Worm (Caenorhabditis elegans) whole organism, L1 larva: ENCODE measurements around the gene K08H2.4.

Experiments used
- C16A3.4 ChIP-seq: fragments of 150-350 bp; optimal IDR thresholded peaks from 2 replicates; lab custom pipeline; 2014; ENCODE audit warnings: missing biosample characterization, missing genetic modification characterization
- F16B12.6 ChIP-seq: fragments of 150-350 bp; optimal IDR thresholded peaks from 2 replicates; lab custom pipeline; 2014; ENCODE audit warnings: missing biosample characterization, missing genetic modification characterization
- alr-1 ChIP-seq: fragments of 200-800 bp; sonication (Bioruptor generic); optimal IDR thresholded peaks from 2 replicates; lab custom pipeline; 2018; ENCODE audit warnings: borderline replicate concordance, mild to moderate bottlenecking, missing genetic modification characterization, missing compliant biosample characterization
- aly-2 ChIP-seq: fragments of 150-350 bp; optimal IDR thresholded peaks from 2 replicates; lab custom pipeline; 2014; ENCODE audit warnings: missing biosample characterization, missing genetic modification characterization
- ama-1 ChIP-seq: fragments of 150-350 bp; optimal IDR thresholded peaks from 2 replicates; lab custom pipeline; 2014
- blmp-1 ChIP-seq: fragments of 150-350 bp; optimal IDR thresholded peaks from 2 replicates; lab custom pipeline; 2014; ENCODE audit warnings: missing biosample characterization, missing genetic modification characterization
- ceh-82 ChIP-seq, 3 experiments: fragments of 150-350 bp in 1 of 3; sonication (generic microtip) in 2 of 3; optimal IDR thresholded peaks; 2 replicates each; lab custom pipeline; 2014 to 2017; ENCODE audit warnings: missing biosample characterization in 3 of 3, missing genetic modification characterization in 3 of 3
- ceh-88 ChIP-seq: fragments of 200-800 bp; sonication (Bioruptor generic); IDR thresholded peaks from 2 replicates; pipeline ENCODE4 v1.3.6; 2022; ENCODE audit warnings: missing genetic modification characterization, missing compliant biosample characterization
- ceh-90 ChIP-seq: sonication (generic microtip); optimal IDR thresholded peaks from 2 replicates; lab custom pipeline; 2016; ENCODE audit warnings: missing genetic modification characterization, missing compliant biosample characterization
- efl-3 ChIP-seq: fragments of 200-800 bp; sonication (Bioruptor generic); optimal IDR thresholded peaks from 2 replicates; lab custom pipeline; 2018; ENCODE audit warnings: mild to moderate bottlenecking, missing genetic modification characterization, missing compliant biosample characterization
- elt-3 ChIP-seq, 6 experiments: fragments of 150-350 bp in 1 of 6; sonication (generic microtip); optimal IDR thresholded peaks; 2 replicates each; lab custom pipeline; 2017 to 2018; ENCODE audit warnings: missing biosample characterization in 6 of 6, missing genetic modification characterization in 6 of 6, inconsistent platforms in 1 of 6
- ets-5 ChIP-seq: fragments of 200-800 bp; sonication (Bioruptor generic); IDR thresholded peaks from 2 replicates; pipeline ENCODE4 v1.3.6; 2022; ENCODE audit warnings: missing genetic modification characterization, missing compliant biosample characterization
- fkh-4 ChIP-seq: sonication (generic microtip); optimal IDR thresholded peaks from 2 replicates; lab custom pipeline; 2016; ENCODE audit warnings: missing compliant biosample characterization, missing genetic modification characterization, borderline replicate concordance
- fkh-8 ChIP-seq: sonication (generic microtip); optimal IDR thresholded peaks from 2 replicates; lab custom pipeline; 2016; ENCODE audit warnings: mild to moderate bottlenecking, missing genetic modification characterization, missing compliant biosample characterization
- hlh-17 ChIP-seq: fragments of 200-800 bp; sonication (Bioruptor generic); optimal IDR thresholded peaks from 2 replicates; lab custom pipeline; 2018; ENCODE audit warnings: missing genetic modification characterization, mild to moderate bottlenecking, missing compliant biosample characterization, moderate library complexity, borderline replicate concordance
- irx-1 ChIP-seq: sonication (generic microtip); optimal IDR thresholded peaks from 2 replicates; lab custom pipeline; 2016; ENCODE audit warnings: missing genetic modification characterization, missing compliant biosample characterization
- isw-1 ChIP-seq: fragments of 200-800 bp; sonication (Bioruptor generic); IDR thresholded peaks from 2 replicates; pipeline ENCODE4 v1.3.6; 2022; ENCODE audit warnings: missing genetic modification characterization, missing compliant biosample characterization
- lin-13 ChIP-seq: fragments of 150-350 bp; optimal IDR thresholded peaks from 2 replicates; lab custom pipeline; 2014; ENCODE audit warnings: missing biosample characterization, missing genetic modification reagents, missing genetic modification characterization
- lin-14 ChIP-seq: fragments of 200-800 bp; sonication (Bioruptor generic); optimal IDR thresholded peaks from 2 replicates; lab custom pipeline; 2018; ENCODE audit warnings: mild to moderate bottlenecking, missing genetic modification characterization, moderate library complexity, missing compliant biosample characterization
- lin-15B ChIP-seq: fragments of 150-350 bp; sonication (generic microtip); optimal IDR thresholded peaks from 3 replicates; lab custom pipeline; 2014; ENCODE audit warnings: missing biosample characterization, missing genetic modification characterization
- lin-35 ChIP-seq, 2 experiments: fragments of 150-350 bp; optimal IDR thresholded peaks; 2 replicates each; lab custom pipeline; 2014; ENCODE audit warnings: missing biosample characterization in 2 of 2, missing genetic modification characterization in 2 of 2, missing genetic modification reagents in 2 of 2
- lin-39 ChIP-seq: fragments of 150-350 bp; optimal IDR thresholded peaks from 2 replicates; lab custom pipeline; 2014; ENCODE audit warnings: missing biosample characterization, missing genetic modification reagents, missing genetic modification characterization
- lir-3 ChIP-seq: sonication (generic microtip); optimal IDR thresholded peaks from 2 replicates; lab custom pipeline; 2016; ENCODE audit warnings: mild to moderate bottlenecking, missing genetic modification characterization, moderate library complexity, missing compliant biosample characterization; ENCODE audit not compliant: poor library complexity
- lsy-2 ChIP-seq, 2 experiments: fragments of 150-350 bp; optimal IDR thresholded peaks; 2 replicates each; lab custom pipeline; 2014; ENCODE audit warnings: missing biosample characterization in 2 of 2, missing genetic modification characterization in 2 of 2
- mab-9 ChIP-seq: fragments of 200-800 bp; sonication (Bioruptor generic); IDR thresholded peaks from 2 replicates; pipeline ENCODE4 v1.3.6; 2022; ENCODE audit warnings: missing genetic modification reagents, missing genetic modification characterization, missing compliant biosample characterization
- mef-2 ChIP-seq: fragments of 150-350 bp; optimal IDR thresholded peaks from 2 replicates; lab custom pipeline; 2014; ENCODE audit warnings: missing biosample characterization, missing genetic modification characterization
- mep-1 ChIP-seq: fragments of 150-350 bp; optimal IDR thresholded peaks from 2 replicates; lab custom pipeline; 2014; ENCODE audit warnings: missing biosample characterization, missing genetic modification characterization
- nhr-20 ChIP-seq: sonication (generic microtip); optimal IDR thresholded peaks from 2 replicates; lab custom pipeline; 2016; ENCODE audit warnings: mild to moderate bottlenecking, missing genetic modification characterization, missing compliant biosample characterization
- nhr-71 ChIP-seq: sonication (generic microtip); optimal IDR thresholded peaks from 2 replicates; lab custom pipeline; 2016; ENCODE audit warnings: mild to moderate bottlenecking, missing genetic modification characterization, moderate library complexity, missing compliant biosample characterization
- nhr-77 ChIP-seq: fragments of 150-350 bp; optimal IDR thresholded peaks from 2 replicates; lab custom pipeline; 2014; ENCODE audit warnings: missing biosample characterization, missing genetic modification characterization
- nhr-84 ChIP-seq: sonication (generic microtip); optimal IDR thresholded peaks from 2 replicates; lab custom pipeline; 2017; ENCODE audit warnings: missing biosample characterization, missing genetic modification characterization
- nhr-85 ChIP-seq: sonication (generic microtip); peaks from one replicate; lab custom pipeline; 2016; ENCODE audit warnings: missing genetic modification characterization, inconsistent platforms, missing compliant biosample characterization
- nhr-90 ChIP-seq: sonication (generic microtip); optimal IDR thresholded peaks from 2 replicates; lab custom pipeline; 2016; ENCODE audit warnings: mild to moderate bottlenecking, missing genetic modification characterization, missing compliant biosample characterization; ENCODE audit not compliant: poor library complexity
- pag-3 ChIP-seq: sonication (generic microtip); optimal IDR thresholded peaks from 2 replicates; lab custom pipeline; 2017; ENCODE audit warnings: missing genetic modification characterization, mild to moderate bottlenecking, missing compliant biosample characterization, antibody characterized with exemption, borderline replicate concordance; ENCODE audit not compliant: insufficient read depth
- pax-3 ChIP-seq: fragments of 200-800 bp; sonication (Bioruptor generic); optimal IDR thresholded peaks from 2 replicates; lab custom pipeline; 2018; ENCODE audit warnings: mild to moderate bottlenecking, missing genetic modification characterization, moderate library complexity, missing compliant biosample characterization
- rnt-1 ChIP-seq: sonication (generic microtip); optimal IDR thresholded peaks from 2 replicates; lab custom pipeline; 2016; ENCODE audit warnings: mild to moderate bottlenecking, missing genetic modification characterization, moderate library complexity, missing compliant biosample characterization
- snpc-4 ChIP-seq: fragments of 150-350 bp; optimal IDR thresholded peaks from 2 replicates; lab custom pipeline; 2014; ENCODE audit warnings: missing biosample characterization, missing genetic modification characterization
- snu-23 ChIP-seq: sonication (generic microtip); optimal IDR thresholded peaks from 2 replicates; lab custom pipeline; 2016; ENCODE audit warnings: missing genetic modification characterization, missing compliant biosample characterization
- sox-4 ChIP-seq: sonication (generic microtip); optimal IDR thresholded peaks from 2 replicates; lab custom pipeline; 2016; ENCODE audit warnings: missing genetic modification characterization, missing compliant biosample characterization
- sup-37 ChIP-seq: fragments of 200-800 bp; sonication (Bioruptor generic); optimal IDR thresholded peaks from 2 replicates; lab custom pipeline; 2018; ENCODE audit warnings: mild to moderate bottlenecking, missing genetic modification characterization, missing compliant biosample characterization
- tbx-2 ChIP-seq: sonication (generic microtip); optimal IDR thresholded peaks from 2 replicates; lab custom pipeline; 2016; ENCODE audit warnings: missing genetic modification characterization, missing compliant biosample characterization
- tlp-1 ChIP-seq: fragments of 150-350 bp; optimal IDR thresholded peaks from 2 replicates; lab custom pipeline; 2014; ENCODE audit warnings: missing biosample characterization, missing genetic modification characterization
- unc-130 ChIP-seq: fragments of 150-350 bp; optimal IDR thresholded peaks from 2 replicates; lab custom pipeline; 2017; ENCODE audit warnings: missing biosample characterization, missing genetic modification characterization, inconsistent platforms
- unc-30 ChIP-seq: sonication (generic microtip); optimal IDR thresholded peaks from 2 replicates; lab custom pipeline; 2017; ENCODE audit warnings: missing biosample characterization, missing genetic modification characterization
- unc-98 ChIP-seq: fragments of 200-800 bp; sonication (Bioruptor generic); IDR thresholded peaks from 2 replicates; pipeline ENCODE4 v1.3.6; 2022; ENCODE audit warnings: missing genetic modification characterization, missing compliant biosample characterization
- ztf-11 ChIP-seq, 2 experiments: sonication (generic microtip); optimal IDR thresholded peaks; 2 replicates each; lab custom pipeline; 2016 to 2017; ENCODE audit warnings: missing genetic modification characterization in 2 of 2, missing biosample characterization in 1 of 2, missing compliant biosample characterization in 1 of 2
- ztf-4 ChIP-seq: fragments of 150-350 bp; optimal IDR thresholded peaks from 2 replicates; lab custom pipeline; 2014; ENCODE audit warnings: missing biosample characterization, missing genetic modification characterization

Gene K08H2.4

ce11 chrX:13217940-13218339 is 20.4 kb upstream of the K08H2.4 start:
- TF ChIP-seq lin-15B (tag; lab: Kevin White, UChicago) (no peak), efl-3 (no peak), alr-1 (tag; lab: Kevin White, UChicago) (no peak), nhr-84 (no peak)
- TF ChIP-seq, all 84 proteins: peak for 0

- TF ChIP-seq ceh-82 (tag; optimal IDR thresholded peaks at IDR 0.05; lab: Kevin White, UChicago) (no peak), lin-35 (GFP tag; optimal IDR thresholded peaks at IDR 0.05; lab: Kevin White, UChicago) (peak in 1 of 2 experiments; percentile 0), ztf-11 (tag; optimal IDR thresholded peaks at IDR 0.05; lab: Kevin White, UChicago) (no peak), sup-37 (GFP tag; lab: Kevin White, UChicago) (no peak), unc-130 (peak; percentile 36), tbx-2 (tag; lab: Kevin White, UChicago) (no peak), unc-30 (no peak), aly-2 (tag; lab: Kevin White, UChicago) (no peak), nhr-71 (tag; lab: Kevin White, UChicago) (peak; percentile 59), rnt-1 (tag; lab: Kevin White, UChicago) (peak; percentile 65), pax-3 (tag; lab: Kevin White, UChicago) (no peak), snpc-4 (tag; lab: Kevin White, UChicago) (peak; percentile 84), irx-1 (tag; lab: Kevin White, UChicago) (no peak), hlh-17 (GFP tag; lab: Kevin White, UChicago) (no peak), nhr-20 (tag; lab: Kevin White, UChicago) (peak; percentile 5), mef-2 (no peak), lin-14 (GFP tag; lab: Kevin White, UChicago) (peak; percentile 69), ceh-88 (GFP tag; lab: Robert Waterston, UW) (no peak), mab-9 (no peak), lin-13 (GFP tag; lab: Kevin White, UChicago) (no peak), nhr-77 (tag; lab: Kevin White, UChicago) (no peak), ceh-90 (tag; lab: Kevin White, UChicago) (no peak), F16B12.6 (tag; lab: Kevin White, UChicago) (no peak), fkh-4 (tag; lab: Kevin White, UChicago) (no peak), pag-3 (peak; percentile 71), nhr-85 (tag; lab: Kevin White, UChicago) (no peak), snu-23 (GFP tag; lab: Kevin White, UChicago) (no peak), lsy-2 (tag; optimal IDR thresholded peaks at IDR 0.05; lab: Kevin White, UChicago) (peak in 1 of 2 experiments; percentile 40), ztf-4 (tag; lab: Kevin White, UChicago) (no peak), elt-3 (tag; optimal IDR thresholded peaks at IDR 0.05; lab: Kevin White, UChicago) (no peak), unc-98 (GFP tag; lab: Robert Waterston, UW) (no peak)
These were observed 17.7 kb upstream of the K08H2.4 start for ce11 chrX:13220609-13221008.

- TF ChIP-seq efl-3 = no peak
- TF ChIP-seq lin-14 (GFP tag; lab: Kevin White, UChicago) = peak; percentile 39
- peak; percentile 40 for TF ChIP-seq blmp-1 (tag; lab: Kevin White, UChicago)
- TF ChIP-seq mab-9 = 0 out of 2 replicates have a peak, but pooled peaks have one; percentile 14
- TF ChIP-seq snu-23 (GFP tag; lab: Kevin White, UChicago) = no peak
- peak; percentile 69 for TF ChIP-seq nhr-85 (tag; lab: Kevin White, UChicago)
- peak; percentile 37 for TF ChIP-seq mep-1 (tag; lab: Kevin White, UChicago)
These were observed 16.9 kb upstream of the K08H2.4 start, which contains the start of gene asp-4 for ce11 chrX:13221357-13221756. Gene asp-4 (minus strand): TSS chrX:13221462.

- TF ChIP-seq isw-1 (GFP tag; lab: Robert Waterston, UW) (no peak), nhr-90 (tag; lab: Kevin White, UChicago) (no peak), lir-3 (tag; lab: Kevin White, UChicago) (no peak), lin-39 (no peak), snpc-4 (tag; lab: Kevin White, UChicago) (no peak), ets-5 (no peak), irx-1 (tag; lab: Kevin White, UChicago) (no peak), tlp-1 (tag; lab: Kevin White, UChicago) (no peak), nhr-20 (tag; lab: Kevin White, UChicago) (no peak), nhr-71 (tag; lab: Kevin White, UChicago) (no peak), lin-13 (GFP tag; lab: Kevin White, UChicago) (no peak), C16A3.4 (tag; lab: Kevin White, UChicago) (no peak), sup-37 (GFP tag; lab: Kevin White, UChicago) (no peak), alr-1 (tag; lab: Kevin White, UChicago) (no peak), fkh-8 (tag; lab: Kevin White, UChicago) (no peak), ama-1 (no peak), sox-4 (tag; lab: Kevin White, UChicago) (no peak), blmp-1 (tag; lab: Kevin White, UChicago) (no peak)
These were observed 14.9 kb upstream of the K08H2.4 start, which contains the start of gene skr-20 for ce11 chrX:13223437-13223836. Gene skr-20 (minus strand): TSS chrX:13223537.
